Worm (Caenorhabditis elegans): ENCODE results near the gene srx-66.

DNA sequence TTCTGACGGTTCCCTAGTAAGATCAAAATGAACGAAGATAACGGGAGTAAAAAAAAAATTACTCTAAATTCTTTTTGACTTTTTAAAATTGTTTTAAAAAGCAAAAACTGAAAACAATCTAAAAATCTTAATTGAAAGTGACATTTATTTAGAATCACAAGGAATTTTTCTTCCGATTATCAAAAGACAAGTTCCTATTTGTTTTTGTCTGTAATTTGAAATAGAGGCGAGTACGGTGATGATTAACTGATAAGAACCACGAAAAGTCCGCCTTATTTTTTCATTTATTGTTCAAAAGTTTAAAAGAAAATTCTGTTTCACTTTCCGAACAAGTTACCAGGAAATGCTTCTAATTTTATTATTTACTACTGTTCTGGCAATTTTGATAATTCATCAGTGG is 30.3 kb downstream of the srx-66 start, which contains the start of gene dach-1:
- TF ChIP-seq pes-1 (GFP tag; IDR thresholded peaks at IDR 0.05) (no peak), aly-1 (tag; optimal IDR thresholded peaks at IDR 0.05) (no peak), ama-1 (optimal IDR thresholded peaks at IDR 0.05) (no peak), scrt-1 (GFP tag; IDR thresholded peaks at IDR 0.05) (no peak), hmbx-1 (tag; optimal IDR thresholded peaks at IDR 0.05) (no peak), tra-4 (tag; optimal IDR thresholded peaks at IDR 0.05) (no peak), ceh-36 (tag; optimal IDR thresholded peaks at IDR 0.05) (no peak)

Measured in whole organism, early embryonic.